Fruit fly (Drosophila melanogaster) whole organism, embryonic: ENCODE data around the gene ph-d.
A peak's percentile ranks its signal among the peaks of the same experiment; 100 is the strongest.

ENCODE experiments used
- ATbp ChIP-seq: fragments of 200-800 bp; sonication (Bioruptor generic); optimal IDR thresholded peaks from 2 replicates; lab custom pipeline; 2017; ENCODE audit warnings: missing biosample characterization, mild to moderate bottlenecking, missing genetic modification characterization, missing genetic modification reagents
- Atf-2 ChIP-seq: fragments of 200-800 bp; sonication (Bioruptor generic); optimal IDR thresholded peaks from 2 replicates; lab custom pipeline; 2016; ENCODE audit warnings: missing biosample characterization, missing genetic modification characterization
- Bdp1 ChIP-seq: fragments of 200-800 bp; sonication (Bioruptor generic); optimal IDR thresholded peaks from 3 replicates; lab custom pipeline; 2016; ENCODE audit warnings: missing biosample characterization, missing genetic modification characterization
- CG11456 ChIP-seq: fragments of 200-800 bp; sonication (Bioruptor generic); IDR thresholded peaks from 3 replicates; pipeline ENCODE4 v1.3.6; 2022; ENCODE audit warnings: missing biosample characterization, missing genetic modification characterization
- CG13296 ChIP-seq: fragments of 200-800 bp; sonication (Bioruptor generic); optimal IDR thresholded peaks from 3 replicates; lab custom pipeline; 2018; ENCODE audit warnings: missing biosample characterization, mild to moderate bottlenecking, missing genetic modification characterization
- CG13624 ChIP-seq: fragments of 200-800 bp; sonication (Bioruptor generic); optimal IDR thresholded peaks from 2 replicates; lab custom pipeline; 2016; ENCODE audit warnings: missing biosample characterization, missing genetic modification characterization
- CG13775 ChIP-seq: fragments of 200-800 bp; sonication (Bioruptor generic); optimal IDR thresholded peaks from 3 replicates; lab custom pipeline; 2017; ENCODE audit warnings: missing biosample characterization, mild to moderate bottlenecking, missing genetic modification characterization
- CG14710 ChIP-seq: fragments of 200-800 bp; sonication (Bioruptor generic); optimal IDR thresholded peaks from 3 replicates; lab custom pipeline; 2019; ENCODE audit warnings: missing biosample characterization, mild to moderate bottlenecking, missing genetic modification characterization, moderate library complexity
- CG14965 ChIP-seq: fragments of 200-800 bp; sonication (Bioruptor generic); optimal IDR thresholded peaks from 2 replicates; lab custom pipeline; 2016; ENCODE audit warnings: missing biosample characterization, missing genetic modification characterization, borderline replicate concordance
- CG1529 ChIP-seq: fragments of 200-800 bp; sonication (Bioruptor generic); optimal IDR thresholded peaks from 3 replicates; lab custom pipeline; 2018; ENCODE audit warnings: missing biosample characterization, missing genetic modification characterization
- CG18011 ChIP-seq: fragments of 200-800 bp; sonication (Bioruptor generic); optimal IDR thresholded peaks from 2 replicates; lab custom pipeline; 2017; ENCODE audit warnings: missing biosample characterization, missing genetic modification characterization, mild to moderate bottlenecking, moderate library complexity, missing genotype
- CG18599 ChIP-seq: fragments of 200-800 bp; sonication (Bioruptor generic); optimal IDR thresholded peaks from 3 replicates; lab custom pipeline; 2017; ENCODE audit warnings: missing biosample characterization, missing genetic modification characterization, mild to moderate bottlenecking, moderate library complexity, missing genetic modification reagents
- CG18764 ChIP-seq: fragments of 200-800 bp; sonication (Bioruptor generic); optimal IDR thresholded peaks from 3 replicates; lab custom pipeline; 2016; ENCODE audit warnings: missing biosample characterization, missing genetic modification characterization
- CG30020 ChIP-seq: fragments of 200-800 bp; optimal IDR thresholded peaks from 2 replicates; lab custom pipeline; 2019; ENCODE audit warnings: missing biosample characterization, mild to moderate bottlenecking, missing genetic modification characterization, moderate library complexity
- CG31224 ChIP-seq: fragments of 200-800 bp; sonication (Bioruptor generic); IDR thresholded peaks from 2 replicates; pipeline ENCODE4 v1.3.6; 2022; ENCODE audit warnings: missing biosample characterization, missing genetic modification characterization
- CG3281 ChIP-seq: fragments of 200-800 bp; sonication (Bioruptor generic); optimal IDR thresholded peaks from 3 replicates; lab custom pipeline; 2017; ENCODE audit warnings: missing biosample characterization, mild to moderate bottlenecking, missing genetic modification characterization
- CG6254 ChIP-seq: fragments of 200-800 bp; sonication (Bioruptor generic); optimal IDR thresholded peaks from 3 replicates; lab custom pipeline; 2017; ENCODE audit warnings: mild to moderate bottlenecking, missing biosample characterization, missing genetic modification reagents, missing genetic modification characterization
- CG6272 ChIP-seq: fragments of 200-800 bp; sonication (Bioruptor generic); IDR thresholded peaks from 2 replicates; pipeline ENCODE4 v1.3.6; 2022; ENCODE audit warnings: missing biosample characterization, missing genetic modification characterization
- CG9932 ChIP-seq: fragments of 200-800 bp; sonication (Bioruptor generic); IDR thresholded peaks from 2 replicates; pipeline ENCODE4 v1.3.6; 2022; ENCODE audit warnings: missing biosample characterization, missing genetic modification characterization
- Dbx ChIP-seq: fragments of 200-800 bp; sonication (Bioruptor generic); IDR thresholded peaks from 3 replicates; pipeline ENCODE4 v1.3.6; 2022; ENCODE audit warnings: missing biosample characterization, missing genetic modification characterization
- E2f2 ChIP-seq: fragments of 200-800 bp; sonication (Bioruptor generic); IDR thresholded peaks from 2 replicates; pipeline ENCODE4 v1.3.6; 2022; ENCODE audit warnings: missing biosample characterization, missing genetic modification characterization
- ERR ChIP-seq: fragments of 200-800 bp; sonication (Bioruptor generic); optimal IDR thresholded peaks from 2 replicates; lab custom pipeline; 2016; ENCODE audit warnings: missing biosample characterization, missing genetic modification characterization
- Elba2 ChIP-seq: fragments of 200-800 bp; sonication (Bioruptor generic); optimal IDR thresholded peaks from 3 replicates; lab custom pipeline; 2016; ENCODE audit warnings: missing biosample characterization, missing genetic modification characterization
- Fer1 ChIP-seq: fragments of 200-800 bp; sonication (Bioruptor generic); optimal IDR thresholded peaks from 2 replicates; lab custom pipeline; 2017; ENCODE audit warnings: missing biosample characterization, mild to moderate bottlenecking, missing genetic modification characterization
- HmgD ChIP-seq: fragments of 200-800 bp; sonication (Bioruptor generic); optimal IDR thresholded peaks from 3 replicates; lab custom pipeline; 2016; ENCODE audit warnings: missing biosample characterization, missing genetic modification characterization
- Hr51 ChIP-seq, 2 experiments: fragments of 200-800 bp; sonication (Bioruptor generic); optimal IDR thresholded peaks; 2 replicates in 1 of 2; 3 replicates in 1 of 2; lab custom pipeline; 2016 to 2018; ENCODE audit warnings: missing biosample characterization in 2 of 2, missing genetic modification characterization in 2 of 2, mild to moderate bottlenecking in 1 of 2, moderate library complexity in 1 of 2
- Lpt ChIP-seq: fragments of >200 bp; optimal IDR thresholded peaks from 2 replicates; lab custom pipeline; 2018; ENCODE audit warnings: missing biosample characterization, missing genetic modification characterization
- Neu2 ChIP-seq: fragments of 200-800 bp; sonication (Bioruptor generic); optimal IDR thresholded peaks from 3 replicates; lab custom pipeline; 2016; ENCODE audit warnings: missing biosample characterization, missing genetic modification characterization, borderline replicate concordance
- Nf-YA ChIP-seq: fragments of 200-800 bp; sonication (Bioruptor generic); IDR thresholded peaks from 2 replicates; pipeline ENCODE4 v1.3.6; 2022; ENCODE audit warnings: missing biosample characterization, missing genetic modification characterization
- Nf-YC ChIP-seq: fragments of 200-800 bp; optimal IDR thresholded peaks from 3 replicates; lab custom pipeline; 2019; ENCODE audit warnings: missing biosample characterization, mild to moderate bottlenecking, missing genetic modification characterization, moderate library complexity
- Optix ChIP-seq: fragments of 200-800 bp; sonication (Bioruptor generic); IDR thresholded peaks from 3 replicates; pipeline ENCODE4 v1.3.6; 2022; ENCODE audit warnings: missing biosample characterization, missing genetic modification characterization
- Ravus ChIP-seq: fragments of 200-800 bp; sonication (Bioruptor generic); IDR thresholded peaks from 2 replicates; pipeline ENCODE4 v1.3.6; 2022; ENCODE audit warnings: missing biosample characterization, missing genetic modification characterization
- Rfx ChIP-seq: fragments of 200-800 bp; sonication (Bioruptor generic); IDR thresholded peaks from 2 replicates; pipeline ENCODE4 v1.3.6; 2022; ENCODE audit warnings: missing biosample characterization, missing genetic modification characterization
- Rx ChIP-seq: fragments of 200-800 bp; sonication (Bioruptor generic); IDR thresholded peaks from 2 replicates; pipeline ENCODE4 v1.3.6; 2022; ENCODE audit warnings: missing biosample characterization, missing genetic modification characterization
- YL-1 ChIP-seq: fragments of 200-800 bp; sonication (Bioruptor generic); optimal IDR thresholded peaks from 3 replicates; lab custom pipeline; 2017; ENCODE audit warnings: missing biosample characterization, mild to moderate bottlenecking, missing genetic modification characterization
- bab2 ChIP-seq: fragments of 200-800 bp; sonication (Bioruptor generic); optimal IDR thresholded peaks from 2 replicates; lab custom pipeline; 2016; ENCODE audit warnings: missing biosample characterization, missing genetic modification characterization
- ci ChIP-seq: fragments of 200-800 bp; sonication (Bioruptor generic); IDR thresholded peaks from 3 replicates; pipeline ENCODE4 v1.3.6; 2022; ENCODE audit warnings: missing biosample characterization, missing genetic modification characterization
- crol ChIP-seq: fragments of 200-800 bp; sonication (Bioruptor generic); IDR thresholded peaks from 2 replicates; pipeline ENCODE4 v1.3.6; 2022; ENCODE audit warnings: missing biosample characterization, missing genetic modification characterization
- dpn ChIP-seq, 2 experiments: fragments of 200-800 bp; sonication (Bioruptor generic); optimal IDR thresholded peaks; 3 replicates each; lab custom pipeline; 2016; ENCODE audit warnings: missing biosample characterization in 2 of 2, missing genetic modification characterization in 2 of 2
- dysf ChIP-seq: fragments of 200-800 bp; sonication (Bioruptor generic); IDR thresholded peaks from 3 replicates; pipeline ENCODE4 v1.3.6; 2022; ENCODE audit warnings: missing biosample characterization, missing genetic modification characterization
- fd64A ChIP-seq: fragments of 200-800 bp; sonication (Bioruptor generic); optimal IDR thresholded peaks from 3 replicates; lab custom pipeline; 2018; ENCODE audit warnings: missing biosample characterization, mild to moderate bottlenecking, missing genetic modification characterization
- gem ChIP-seq: fragments of 200-800 bp; sonication (Bioruptor generic); optimal IDR thresholded peaks from 2 replicates; lab custom pipeline; 2019; ENCODE audit warnings: missing biosample characterization, mild to moderate bottlenecking, missing genetic modification characterization, moderate library complexity
- knrl ChIP-seq: fragments of 200-800 bp; sonication (Bioruptor generic); IDR thresholded peaks from 3 replicates; pipeline ENCODE4 v1.3.6; 2022; ENCODE audit warnings: missing biosample characterization, missing genetic modification characterization; ENCODE audit not compliant: partially characterized antibody
- mam ChIP-seq: fragments of 200-800 bp; sonication (Bioruptor generic); optimal IDR thresholded peaks from 3 replicates; lab custom pipeline; 2016; ENCODE audit warnings: missing biosample characterization, missing genetic modification characterization
- pzg ChIP-seq: fragments of 200-800 bp; sonication (Bioruptor generic); optimal IDR thresholded peaks from 3 replicates; lab custom pipeline; 2018; ENCODE audit warnings: missing biosample characterization, mild to moderate bottlenecking, missing genetic modification characterization, moderate library complexity
- so ChIP-seq: fragments of 200-800 bp; sonication (Bioruptor generic); IDR thresholded peaks from 3 replicates; pipeline ENCODE4 v1.3.6; 2022; ENCODE audit warnings: missing biosample characterization, missing genetic modification characterization
- trh ChIP-seq: fragments of 200-800 bp; sonication (Bioruptor generic); optimal IDR thresholded peaks from 2 replicates; lab custom pipeline; 2016; ENCODE audit warnings: missing biosample characterization, missing genetic modification characterization
- tup ChIP-seq: fragments of 200-800 bp; sonication (Bioruptor generic); optimal IDR thresholded peaks from 2 replicates; lab custom pipeline; 2016; ENCODE audit warnings: missing biosample characterization, mild to moderate bottlenecking, missing genetic modification characterization, moderate library complexity
- vvl ChIP-seq: fragments of 200-800 bp; sonication (Bioruptor generic); IDR thresholded peaks from 2 replicates; pipeline ENCODE4 v1.3.6; 2022; ENCODE audit warnings: missing biosample characterization, missing genetic modification characterization
- zfh2 ChIP-seq: fragments of 200-800 bp; sonication (Bioruptor generic); optimal IDR thresholded peaks from 2 replicates; lab custom pipeline; 2016; ENCODE audit warnings: missing biosample characterization, missing genetic modification characterization

The ph-d gene

DNA sequence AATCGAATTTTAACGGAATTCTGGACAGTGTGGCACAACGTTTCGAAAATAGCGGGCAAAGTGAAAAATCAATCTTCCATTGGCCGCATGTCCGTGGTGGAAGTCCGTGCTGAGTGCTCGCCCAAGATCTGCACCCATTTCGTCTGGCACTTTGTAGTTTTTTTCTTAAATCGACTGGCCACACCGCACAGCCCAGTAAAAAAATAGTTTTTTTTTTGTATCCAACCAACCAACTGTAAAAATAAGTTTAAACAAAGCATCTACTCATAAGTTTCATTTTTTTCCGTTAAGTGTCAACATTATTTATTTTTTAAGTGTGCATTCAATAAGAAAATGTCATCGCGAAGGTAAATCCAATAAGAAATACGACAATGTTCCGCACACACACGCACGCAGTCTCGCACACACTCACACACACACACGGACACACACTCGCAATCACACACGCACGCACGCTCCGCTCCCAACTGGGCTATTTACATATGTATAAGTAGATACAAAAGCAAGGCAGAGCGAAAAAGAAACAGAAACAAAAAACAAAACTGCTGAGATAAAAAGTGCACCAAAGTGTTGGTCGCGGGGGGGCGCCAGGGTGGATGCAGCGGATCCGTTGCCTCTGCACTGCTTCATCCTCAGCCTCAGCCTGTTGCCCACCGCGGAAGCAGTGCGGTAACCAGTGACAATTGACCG is 28.9 kb downstream of the ph-d start, which contains the start of gene csw (continued):
- no peak for TF ChIP-seq CG3281 (GFP tag; lab: Kevin White, UChicago)
- TF ChIP-seq Lpt (GFP tag; lab: Kevin White, UChicago): no peak
- TF ChIP-seq Neu2 (GFP tag; lab: Kevin White, UChicago): no peak
- TF ChIP-seq Optix (GFP tag; lab: Robert Waterston, UW): no peak
- TF ChIP-seq Elba2 (GFP tag; lab: Kevin White, UChicago): peak; percentile 92
- peak; percentile 59 to 62 for TF ChIP-seq dpn (GFP tag; optimal IDR thresholded peaks at IDR 0.05; lab: Kevin White, UChicago)
- TF ChIP-seq bab2 (GFP tag; lab: Kevin White, UChicago): peak; percentile 6
- TF ChIP-seq Dbx (GFP tag; lab: Robert Waterston, UW): peak; percentile 53; the same call in 2 of the 3 replicates
- peak; percentile 59 for TF ChIP-seq mam (GFP tag; lab: Kevin White, UChicago)
- peak; percentile 49 for TF ChIP-seq CG13624 (GFP tag; lab: Kevin White, UChicago)
- peak; percentile 64 for TF ChIP-seq crol (GFP tag; lab: Robert Waterston, UW)
- TF ChIP-seq tup: no peak
- TF ChIP-seq Rx (GFP tag; lab: Robert Waterston, UW): peak; percentile 37; the same call in 1 of the 2 replicates
- TF ChIP-seq dysf: peak; percentile 31; the same call in 1 of the 3 replicates
- TF ChIP-seq YL-1 (GFP tag; lab: Kevin White, UChicago): peak; percentile 72
- peak; percentile 25; the same call in 1 of the 2 replicates for TF ChIP-seq vvl (GFP tag; lab: Robert Waterston, UW)
- peak; percentile 4 to 27 for TF ChIP-seq Hr51 (GFP tag; optimal IDR thresholded peaks at IDR 0.05; lab: Kevin White, UChicago)
- TF ChIP-seq CG13775: peak; percentile 25
- peak; percentile 65; the same call in 1 of the 3 replicates for TF ChIP-seq ci (GFP tag; lab: Robert Waterston, UW)
- peak; percentile 63 for TF ChIP-seq zfh2 (GFP tag; lab: Kevin White, UChicago)
- peak; percentile 83 for TF ChIP-seq E2f2
- no peak for TF ChIP-seq CG1529
- no peak for TF ChIP-seq CG31224
- no peak for TF ChIP-seq Nf-YA
- peak; percentile 11; the same call in 1 of the 2 replicates for TF ChIP-seq CG6272 (GFP tag; lab: Robert Waterston, UW)
- peak; percentile 19 for TF ChIP-seq ERR (GFP tag; lab: Kevin White, UChicago)
- TF ChIP-seq CG9932: peak; percentile 75
- TF ChIP-seq CG13296 (GFP tag; lab: Kevin White, UChicago): no peak
- TF ChIP-seq Nf-YC (tag; lab: Kevin White, UChicago): peak; percentile 60
- no peak for TF ChIP-seq so (GFP tag; lab: Robert Waterston, UW)
- peak; percentile 6 for TF ChIP-seq Atf-2 (GFP tag; lab: Kevin White, UChicago)
- TF ChIP-seq Bdp1 (GFP tag; lab: Kevin White, UChicago): peak; percentile 43
- TF ChIP-seq CG18764 (GFP tag; lab: Kevin White, UChicago): peak; percentile 24
- peak; percentile 32 for TF ChIP-seq gem (tag; lab: Kevin White, UChicago)
- TF ChIP-seq CG30020 (tag; lab: Kevin White, UChicago): no peak
- TF ChIP-seq Ravus (GFP tag; lab: Robert Waterston, UW): no peak
- TF ChIP-seq knrl (GFP tag; lab: Robert Waterston, UW): peak; percentile 21; the same call in 1 of the 3 replicates
- TF ChIP-seq ATbp: no peak
- TF ChIP-seq fd64A (GFP tag; lab: Kevin White, UChicago): no peak
- peak; percentile 33 for TF ChIP-seq Fer1 (GFP tag; lab: Kevin White, UChicago)
- TF ChIP-seq CG18011 (GFP tag; lab: Kevin White, UChicago): peak; percentile 95
- peak; percentile 65 for TF ChIP-seq CG14710 (tag; lab: Kevin White, UChicago)
- no peak for TF ChIP-seq CG14965
- TF ChIP-seq CG11456: 0 out of 3 replicates have a peak, but pooled peaks have one; percentile 21
- TF ChIP-seq CG18599 (GFP tag; lab: Kevin White, UChicago): peak; percentile 31
- peak; percentile 20 for TF ChIP-seq CG6254 (GFP tag; lab: Kevin White, UChicago)
- peak; percentile 1 for TF ChIP-seq trh (GFP tag; lab: Kevin White, UChicago)
- peak; percentile 59 for TF ChIP-seq Rfx
- peak; percentile 96 for TF ChIP-seq pzg (GFP tag; lab: Kevin White, UChicago)
- TF ChIP-seq HmgD (GFP tag; lab: Kevin White, UChicago): peak; percentile 81
